Worm (Caenorhabditis elegans): ENCODE measurements around the gene ceh-74.

The ceh-74 gene

ce11 chrV:14133002-14133763 is 44.7 kb upstream of the ceh-74 start (continued):
- no peak for TF ChIP-seq che-1 (tag; optimal IDR thresholded peaks at IDR 0.05)
- no peak for TF ChIP-seq fkh-10 (GFP tag; optimal IDR thresholded peaks at IDR 0.05)
- no peak for TF ChIP-seq sdc-2 (tag; optimal IDR thresholded peaks at IDR 0.05)
- TF ChIP-seq tbx-2 (tag; optimal IDR thresholded peaks at IDR 0.05): peak; percentile 10
- no peak for TF ChIP-seq ceh-34 (tag; optimal IDR thresholded peaks at IDR 0.05)
- TF ChIP-seq ceh-48 (tag; optimal IDR thresholded peaks at IDR 0.05): peak; percentile 38
- no peak for TF ChIP-seq syd-9 (tag; optimal IDR thresholded peaks at IDR 0.05)
- TF ChIP-seq pha-4 (tag; optimal IDR thresholded peaks at IDR 0.05): no peak
- no peak for TF ChIP-seq mec-3 (tag; optimal IDR thresholded peaks at IDR 0.05; ENCODE audit: borderline replicate concordance)

- TF ChIP-seq syd-9 (tag; optimal IDR thresholded peaks at IDR 0.05) (no peak), elt-2 (tag; optimal IDR thresholded peaks at IDR 0.05) (peak; percentile 75), ceh-45 (GFP tag; IDR thresholded peaks at IDR 0.05) (no peak), ceh-24 (tag; optimal IDR thresholded peaks at IDR 0.05) (no peak), hlh-8 (tag; optimal IDR thresholded peaks at IDR 0.05) (no peak), unc-42 (tag; optimal IDR thresholded peaks at IDR 0.05) (no peak), K09A11.1 (tag; optimal IDR thresholded peaks at IDR 0.05; ENCODE audit: insufficient read depth) (no peak)
These were observed 43.0 kb upstream of the ceh-74 start for ce11 chrV:14134757-14135441.

ce11 chrV:14136152-14136551 is 41.7 kb upstream of the ceh-74 start:
- peak; percentile 67 for TF ChIP-seq ceh-19 (GFP tag; optimal IDR thresholded peaks at IDR 0.05)
- TF ChIP-seq tbx-2 (tag; optimal IDR thresholded peaks at IDR 0.05): peak; percentile 77
- TF ChIP-seq sox-4 (tag; optimal IDR thresholded peaks at IDR 0.05): no peak
- no peak for TF ChIP-seq fax-1 (tag; optimal IDR thresholded peaks at IDR 0.05)
- TF ChIP-seq npax-4 (tag; optimal IDR thresholded peaks at IDR 0.05): no peak
- TF ChIP-seq pax-1 (tag; optimal IDR thresholded peaks at IDR 0.05): peak; percentile 74
- TF ChIP-seq odd-2 (tag; optimal IDR thresholded peaks at IDR 0.05): no peak
- TF ChIP-seq pros-1 (tag; optimal IDR thresholded peaks at IDR 0.05): peak; percentile 7
- TF ChIP-seq ceh-2 (tag; optimal IDR thresholded peaks at IDR 0.05): peak; percentile 34
- TF ChIP-seq hlh-13 (GFP tag; optimal IDR thresholded peaks at IDR 0.05): no peak
- no peak for TF ChIP-seq C08G9.2 (tag; optimal IDR thresholded peaks at IDR 0.05)
- no peak for TF ChIP-seq C38D4.7 (GFP tag; optimal IDR thresholded peaks at IDR 0.05)
- TF ChIP-seq ceh-22 (tag; optimal IDR thresholded peaks at IDR 0.05): no peak
- TF ChIP-seq K09A11.1 (tag; optimal IDR thresholded peaks at IDR 0.05; ENCODE audit: insufficient read depth): no peak
- TF ChIP-seq syd-9 (tag; optimal IDR thresholded peaks at IDR 0.05): no peak
- TF ChIP-seq pha-4 (tag; optimal IDR thresholded peaks at IDR 0.05): no peak
- no peak for TF ChIP-seq hlh-6 (tag; optimal IDR thresholded peaks at IDR 0.05)
- TF ChIP-seq pag-3 (tag; optimal IDR thresholded peaks at IDR 0.05; ENCODE audit: borderline replicate concordance): no peak
- TF ChIP-seq sdc-2 (tag; optimal IDR thresholded peaks at IDR 0.05): no peak
- TF ChIP-seq ama-1 (optimal IDR thresholded peaks at IDR 0.05): no peak
- no peak for TF ChIP-seq nhr-232 (tag; optimal IDR thresholded peaks at IDR 0.05)
- TF ChIP-seq elt-4 (tag; optimal IDR thresholded peaks at IDR 0.05): no peak
- no peak for TF ChIP-seq gmeb-2 (tag; optimal IDR thresholded peaks at IDR 0.05)
- TF ChIP-seq ttx-3 (tag; optimal IDR thresholded peaks at IDR 0.05): no peak
- TF ChIP-seq ceh-34 (tag; optimal IDR thresholded peaks at IDR 0.05): peak; percentile 38
- peak; percentile 64 for TF ChIP-seq unc-55 (GFP tag; optimal IDR thresholded peaks at IDR 0.05)
- no peak for TF ChIP-seq pqm-1 (tag; optimal IDR thresholded peaks at IDR 0.05)
- TF ChIP-seq dve-1 (tag; optimal IDR thresholded peaks at IDR 0.05): peak; percentile 49
- TF ChIP-seq dmd-4 (tag; optimal IDR thresholded peaks at IDR 0.05; ENCODE audit: borderline replicate concordance): no peak
- TF ChIP-seq sox-2 (GFP tag; IDR thresholded peaks at IDR 0.05): peak; percentile 2; the same call in 1 of the 2 replicates
- peak; percentile 82 for TF ChIP-seq ceh-31 (tag; optimal IDR thresholded peaks at IDR 0.05)
- TF ChIP-seq lim-6 (tag; optimal IDR thresholded peaks at IDR 0.05): no peak
- no peak for TF ChIP-seq pat-9 (tag; optimal IDR thresholded peaks at IDR 0.05)
- no peak for TF ChIP-seq che-1 (tag; optimal IDR thresholded peaks at IDR 0.05)
- no peak for TF ChIP-seq ceh-9 (tag; optimal IDR thresholded peaks at IDR 0.05)
- TF ChIP-seq unc-42 (tag; optimal IDR thresholded peaks at IDR 0.05): peak; percentile 1
- TF ChIP-seq hlh-8 (tag; optimal IDR thresholded peaks at IDR 0.05): no peak
- no peak for TF ChIP-seq T23F11.4 (GFP tag; optimal IDR thresholded peaks at IDR 0.05)
- TF ChIP-seq ceh-6 (GFP tag; optimal IDR thresholded peaks at IDR 0.05): no peak
